Worm (Caenorhabditis elegans) whole organism, L2 larva: ENCODE results near the gene C07H6.2.

Source experiments
- C34F6.9 ChIP-seq: fragments of 150-350 bp; optimal IDR thresholded peaks from 2 replicates; lab custom pipeline; 2014; ENCODE audit warnings: missing biosample characterization, missing genetic modification characterization
- R02D3.7 ChIP-seq: fragments of 150-350 bp; optimal IDR thresholded peaks from 2 replicates; lab custom pipeline; 2014; ENCODE audit warnings: missing biosample characterization, missing genetic modification characterization
- Y55F3AM.14 ChIP-seq: fragments of 200-800 bp; sonication (Bioruptor generic); optimal IDR thresholded peaks from 2 replicates; lab custom pipeline; 2018; ENCODE audit warnings: mild to moderate bottlenecking, missing genetic modification characterization, missing compliant biosample characterization
- alr-1 ChIP-seq: fragments of 150-350 bp; optimal IDR thresholded peaks from 2 replicates; lab custom pipeline; 2014; ENCODE audit warnings: missing biosample characterization, missing genetic modification characterization
- ama-1 ChIP-seq: fragments of 150-350 bp; optimal IDR thresholded peaks from 2 replicates; lab custom pipeline; 2018; ENCODE audit warnings: inconsistent platforms
- blmp-1 ChIP-seq: sonication (generic microtip); optimal IDR thresholded peaks from 2 replicates; lab custom pipeline; 2017; ENCODE audit warnings: missing genetic modification characterization, mild to moderate bottlenecking, missing compliant biosample characterization, antibody characterized with exemption, moderate library complexity; ENCODE audit not compliant: insufficient read depth
- ceh-16 ChIP-seq: fragments of 150-350 bp; optimal IDR thresholded peaks from 2 replicates; lab custom pipeline; 2014; ENCODE audit warnings: missing biosample characterization, missing genetic modification characterization
- crh-2 ChIP-seq: sonication (generic microtip); optimal IDR thresholded peaks from 2 replicates; lab custom pipeline; 2017; ENCODE audit warnings: missing biosample characterization, missing genetic modification characterization
- dmd-4 ChIP-seq: sonication (generic microtip); optimal IDR thresholded peaks from 2 replicates; lab custom pipeline; 2017; ENCODE audit warnings: missing biosample characterization, missing genetic modification characterization
- egl-27 ChIP-seq: sonication (generic microtip); optimal IDR thresholded peaks from 3 replicates; lab custom pipeline; 2017; ENCODE audit warnings: missing biosample characterization, missing genetic modification reagents, missing genetic modification characterization
- elt-1 ChIP-seq: fragments of 150-350 bp; optimal IDR thresholded peaks from 2 replicates; lab custom pipeline; 2014; ENCODE audit warnings: missing biosample characterization, missing genetic modification characterization
- elt-3 ChIP-seq: sonication (generic microtip); optimal IDR thresholded peaks from 2 replicates; lab custom pipeline; 2017; ENCODE audit warnings: missing biosample characterization, missing genetic modification characterization
- fos-1 ChIP-seq: fragments of 150-350 bp; optimal IDR thresholded peaks from 2 replicates; lab custom pipeline; 2014; ENCODE audit warnings: missing biosample characterization, missing genetic modification characterization
- lin-11 ChIP-seq: fragments of 150-350 bp; sonication (generic microtip); optimal IDR thresholded peaks from 2 replicates; lab custom pipeline; 2014; ENCODE audit warnings: missing biosample characterization, missing genetic modification characterization, inconsistent platforms, mixed read lengths
- lin-13 ChIP-seq: fragments of 150-350 bp; optimal IDR thresholded peaks from 2 replicates; lab custom pipeline; 2014; ENCODE audit warnings: missing biosample characterization, missing genetic modification reagents, missing genetic modification characterization
- lin-39 ChIP-seq: fragments of 150-350 bp; optimal IDR thresholded peaks from 2 replicates; lab custom pipeline; 2014; ENCODE audit warnings: missing biosample characterization, missing genetic modification reagents, missing genetic modification characterization
- lsy-2 ChIP-seq, 2 experiments: fragments of 150-350 bp in 1 of 2; sonication (generic microtip) in 1 of 2; optimal IDR thresholded peaks; 2 replicates each; lab custom pipeline; 2014 to 2017; ENCODE audit warnings: missing biosample characterization in 2 of 2, missing genetic modification characterization in 2 of 2
- mbf-1 ChIP-seq: sonication (generic microtip); optimal IDR thresholded peaks from 2 replicates; lab custom pipeline; 2017; ENCODE audit warnings: missing biosample characterization, missing genetic modification characterization
- nhr-11 ChIP-seq: fragments of 150-350 bp; optimal IDR thresholded peaks from 2 replicates; lab custom pipeline; 2014; ENCODE audit warnings: missing biosample characterization, missing genetic modification characterization
- nhr-12 ChIP-seq: fragments of 150-350 bp; optimal IDR thresholded peaks from 2 replicates; lab custom pipeline; 2014; ENCODE audit warnings: missing biosample characterization, missing genetic modification characterization
- nhr-129 ChIP-seq: fragments of 150-350 bp; optimal IDR thresholded peaks from 2 replicates; lab custom pipeline; 2014; ENCODE audit warnings: missing biosample characterization, missing genetic modification characterization
- nhr-21 ChIP-seq: fragments of 150-350 bp; optimal IDR thresholded peaks from 2 replicates; lab custom pipeline; 2014; ENCODE audit warnings: missing biosample characterization, missing genetic modification characterization
- nhr-23 ChIP-seq: fragments of 150-350 bp; optimal IDR thresholded peaks from 2 replicates; lab custom pipeline; 2014; ENCODE audit warnings: missing biosample characterization, missing genetic modification reagents, missing genetic modification characterization
- nhr-237 ChIP-seq: fragments of 150-350 bp; optimal IDR thresholded peaks from 2 replicates; lab custom pipeline; 2014; ENCODE audit warnings: missing biosample characterization, missing genetic modification characterization
- nhr-25 ChIP-seq: fragments of 150-350 bp; sonication (generic microtip); optimal IDR thresholded peaks from 3 replicates; lab custom pipeline; 2014; ENCODE audit warnings: missing biosample characterization, missing genetic modification characterization
- nhr-6 ChIP-seq: fragments of 150-350 bp; optimal IDR thresholded peaks from 2 replicates; lab custom pipeline; 2014; ENCODE audit warnings: missing biosample characterization, missing genetic modification characterization
- nhr-77 ChIP-seq: fragments of 150-350 bp; optimal IDR thresholded peaks from 2 replicates; lab custom pipeline; 2014; ENCODE audit warnings: missing biosample characterization, missing genetic modification characterization
- sem-4 ChIP-seq: fragments of 150-350 bp; optimal IDR thresholded peaks from 2 replicates; lab custom pipeline; 2014; ENCODE audit warnings: missing biosample characterization, missing genetic modification reagents, missing genetic modification characterization
- skn-1 ChIP-seq: sonication (generic microtip); optimal IDR thresholded peaks from 2 replicates; lab custom pipeline; 2017; ENCODE audit warnings: missing biosample characterization, missing genetic modification characterization
- sma-3 ChIP-seq: sonication (generic microtip); optimal IDR thresholded peaks from 2 replicates; lab custom pipeline; 2016; ENCODE audit warnings: missing genetic modification reagents, missing genetic modification characterization, missing compliant biosample characterization
- snpc-4 ChIP-seq: fragments of 150-350 bp; optimal IDR thresholded peaks from 2 replicates; lab custom pipeline; 2014; ENCODE audit warnings: missing biosample characterization, missing genetic modification characterization
- unc-39 ChIP-seq: fragments of 150-350 bp; optimal IDR thresholded peaks from 2 replicates; lab custom pipeline; 2014; ENCODE audit warnings: missing biosample characterization, missing genetic modification characterization
- unc-55 ChIP-seq: fragments of 150-350 bp; sonication (generic microtip); optimal IDR thresholded peaks from 3 replicates; lab custom pipeline; 2014; ENCODE audit warnings: missing biosample characterization, missing genetic modification reagents, missing genetic modification characterization
- unc-62 ChIP-seq: fragments of 150-350 bp; optimal IDR thresholded peaks from 2 replicates; lab custom pipeline; 2014; ENCODE audit warnings: missing biosample characterization, missing genetic modification reagents, missing genetic modification characterization
- zag-1 ChIP-seq: fragments of 150-350 bp; optimal IDR thresholded peaks from 2 replicates; lab custom pipeline; 2014; ENCODE audit warnings: missing biosample characterization, missing genetic modification characterization
- ztf-1 ChIP-seq: fragments of 200-800 bp; sonication (Bioruptor generic); conservative IDR thresholded peaks from 2 replicates; pipeline ENCODE4 v1.3.6; 2022; ENCODE audit warnings: missing genetic modification characterization, missing compliant biosample characterization
- ztf-11 ChIP-seq: sonication (generic microtip); optimal IDR thresholded peaks from 2 replicates; lab custom pipeline; 2017; ENCODE audit warnings: missing biosample characterization, missing genetic modification characterization
- ztf-4 ChIP-seq: fragments of 150-350 bp; optimal IDR thresholded peaks from 2 replicates; lab custom pipeline; 2014; ENCODE audit warnings: missing biosample characterization, missing genetic modification characterization

Gene C07H6.2

ce11 chrIII:7489055-7489534 is 31.7 kb upstream of the C07H6.2 start, which contains the start of gene mup-4:
mup-4 (minus strand) TSS chrIII:7489105.
- TF ChIP-seq fos-1 (tag; lab: Kevin White, UChicago) = peak; percentile 8
- no peak for TF ChIP-seq unc-62 (GFP tag; lab: Kevin White, UChicago)
- peak; percentile 45 for TF ChIP-seq blmp-1
- TF ChIP-seq nhr-25 (tag; lab: Kevin White, UChicago) = peak; percentile 37
- no peak for TF ChIP-seq mbf-1 (tag; lab: Kevin White, UChicago)
- TF ChIP-seq sma-3 = peak; percentile 59

ce11 chrIII:7490061-7490460 is 30.7 kb upstream of the C07H6.2 start:
- TF ChIP-seq blmp-1 = peak; percentile 55
- no peak for TF ChIP-seq dmd-4 (tag; lab: Kevin White, UChicago)

- TF ChIP-seq nhr-21 (peak; percentile 1), egl-27 (tag; lab: Kevin White, UChicago) (no peak)
Measured at ce11 chrIII:7491931-7492330, 28.9 kb upstream of the C07H6.2 start.

- TF ChIP-seq lin-13 (no peak), snpc-4 (tag; lab: Kevin White, UChicago) (no peak), nhr-23 (tag; lab: Kevin White, UChicago) (no peak), elt-1 (tag; lab: Kevin White, UChicago) (no peak), blmp-1 (peak; percentile 53)
Measured at ce11 chrIII:7494850-7495314, 25.9 kb upstream of the C07H6.2 start.

ce11 chrIII:7495616-7496146 is 25.1 kb upstream of the C07H6.2 start:
- TF ChIP-seq unc-62 (GFP tag; lab: Kevin White, UChicago) (no peak), nhr-23 (tag; lab: Kevin White, UChicago) (no peak), skn-1 (no peak), lin-39 (tag; lab: Kevin White, UChicago) (no peak), sem-4 (tag; lab: Kevin White, UChicago) (no peak), ztf-1 (GFP tag; lab: Robert Waterston, UW) (no peak), nhr-237 (tag; lab: Kevin White, UChicago) (no peak), ama-1 (no peak), fos-1 (tag; lab: Kevin White, UChicago) (no peak), elt-3 (tag; lab: Kevin White, UChicago) (no peak), nhr-12 (tag; lab: Kevin White, UChicago) (no peak), Y55F3AM.14 (GFP tag; lab: Kevin White, UChicago) (no peak), zag-1 (tag; lab: Kevin White, UChicago) (no peak), lin-11 (tag; lab: Kevin White, UChicago) (no peak)

ce11 chrIII:7497782-7498266 is 23.0 kb upstream of the C07H6.2 start, which contains the start of gene cgh-1:
cgh-1 (minus strand) TSS chrIII:7497832.
- TF ChIP-seq elt-1 (tag; lab: Kevin White, UChicago) = no peak
- TF ChIP-seq, all 48 proteins: peak for 0

- TF ChIP-seq egl-27 (tag; lab: Kevin White, UChicago) = peak; percentile 64
- peak; percentile 95 for TF ChIP-seq C34F6.9 (tag; lab: Kevin White, UChicago)
- TF ChIP-seq dmd-4 (tag; lab: Kevin White, UChicago) = no peak
- peak; percentile 11 for TF ChIP-seq nhr-77 (tag; lab: Kevin White, UChicago)
- TF ChIP-seq sma-3 = peak; percentile 80
- peak; percentile 89 for TF ChIP-seq crh-2
- peak; percentile 94 for TF ChIP-seq unc-55 (GFP tag; lab: Kevin White, UChicago)
- TF ChIP-seq ztf-11 (tag; lab: Kevin White, UChicago) = no peak
- TF ChIP-seq fos-1 (tag; lab: Kevin White, UChicago) = peak; percentile 88
- no peak for TF ChIP-seq elt-3 (tag; lab: Kevin White, UChicago)
- TF ChIP-seq lsy-2 (tag; optimal IDR thresholded peaks at IDR 0.05; lab: Kevin White, UChicago) = peak; percentile 76 to 90
- TF ChIP-seq blmp-1 = peak; percentile 54
- TF ChIP-seq ceh-16 (tag; lab: Kevin White, UChicago) = no peak
- no peak for TF ChIP-seq skn-1
- no peak for TF ChIP-seq nhr-11 (tag; lab: Kevin White, UChicago)
- no peak for TF ChIP-seq ztf-1 (GFP tag; lab: Robert Waterston, UW)
- peak; percentile 85 for TF ChIP-seq snpc-4 (tag; lab: Kevin White, UChicago)
- no peak for TF ChIP-seq alr-1 (tag; lab: Kevin White, UChicago)
- TF ChIP-seq ztf-4 (tag; lab: Kevin White, UChicago) = peak; percentile 70
- TF ChIP-seq R02D3.7 (tag; lab: Kevin White, UChicago) = no peak
- TF ChIP-seq zag-1 (tag; lab: Kevin White, UChicago) = peak; percentile 65
- TF ChIP-seq nhr-6 = peak; percentile 34
- peak; percentile 79 for TF ChIP-seq lin-11 (tag; lab: Kevin White, UChicago)
- peak; percentile 94 for TF ChIP-seq nhr-129 (tag; lab: Kevin White, UChicago)
- no peak for TF ChIP-seq unc-39 (tag; lab: Kevin White, UChicago)
- TF ChIP-seq mbf-1 (tag; lab: Kevin White, UChicago) = no peak
- TF ChIP-seq Y55F3AM.14 (GFP tag; lab: Kevin White, UChicago) = no peak
Measured at ce11 chrIII:7498346-7498745, 22.5 kb upstream of the C07H6.2 start.
